4 worm cellular contexts compared by ENCODE assay signal in genomic region chrII:13835724-13836307, ce11.
A peak's percentile ranks its signal among the peaks of the same experiment; 100 is the strongest.
TF ChIP-seq lines count a peak whose summit lies in the region.
"Not testable (repeated sequence)": the region's sequence is repeated elsewhere in the genome, so short reads cannot be mapped to it uniquely, and the experiment has no call there.

Gene ins-37 (minus strand): TSS chrII:13836107.

TF ChIP-seq in whole organism, L1 larva, 84 proteins besides CTCF, POLR2A, EP300 and RAD21:
- TF ChIP-seq snpc-4 (tag; optimal IDR thresholded peaks at IDR 0.05; lab: Kevin White, UChicago), result peak; percentile 15

TF ChIP-seq in whole organism, L3 larva, 47 proteins besides CTCF, POLR2A, EP300 and RAD21:
- peak; percentile 2 for TF ChIP-seq elt-2 (tag; optimal IDR thresholded peaks at IDR 0.05; lab: Kevin White, UChicago)
TF ChIP-seq in whole organism, L3 larva: peak in this region for 1; not testable (repeated sequence) for 46.

TF ChIP-seq in whole organism, L4 larva, 104 proteins besides CTCF, POLR2A, EP300 and RAD21:
- TF ChIP-seq F49E8.2 (tag; optimal IDR thresholded peaks at IDR 0.05; lab: Kevin White, UChicago; ENCODE audit: borderline replicate concordance) (peak; percentile 29), dve-1 (tag; optimal IDR thresholded peaks at IDR 0.05; lab: Kevin White, UChicago; ENCODE audit: insufficient read depth) (peak; percentile 42), lin-38 (GFP tag; IDR thresholded peaks at IDR 0.05; lab: Robert Waterston, UW) (peak; percentile 50; the same call in 1 of the 2 replicates), T26A8.4 (GFP tag; IDR thresholded peaks at IDR 0.05; lab: Robert Waterston, UW) (0 out of 2 replicates have a peak, but pooled peaks have one; percentile 30), ctbp-1 (GFP tag; IDR thresholded peaks at IDR 0.05; lab: Robert Waterston, UW) (0 out of 2 replicates have a peak, but pooled peaks have one; percentile 16), aha-1 (tag; lab: Kevin White, UChicago) (peak; percentile 4), lin-13 (GFP tag; optimal IDR thresholded peaks at IDR 0.05; lab: Kevin White, UChicago) (peak; percentile 28), daf-16 (tag; optimal IDR thresholded peaks at IDR 0.05; lab: Kevin White, UChicago) (peak; percentile 19)
- TF ChIP-seq daf-16 (GFP tag; optimal IDR thresholded peaks at IDR 0.05; lab: Kevin White, UChicago), result not testable (repeated sequence)

TF ChIP-seq in whole organism, young adult, 124 proteins besides CTCF, POLR2A, EP300 and RAD21:
- 0 out of 2 replicates have a peak, but pooled peaks have one; percentile 43 for TF ChIP-seq pbrm-1 (GFP tag; IDR thresholded peaks at IDR 0.05; lab: Robert Waterston, UW)
- TF ChIP-seq snpc-1.3 (tag; optimal IDR thresholded peaks at IDR 0.05; lab: Kevin White, UChicago; ENCODE audit: insufficient read depth), result peak; percentile 47
- TF ChIP-seq snpc-4 (GFP tag; optimal IDR thresholded peaks at IDR 0.05; lab: Kevin White, UChicago), result peak; percentile 86
- TF ChIP-seq snpc-4 (tag; optimal IDR thresholded peaks at IDR 0.05; lab: Kevin White, UChicago), result peak; percentile 68 to 95 (median 90)
- TF ChIP-seq madf-8 (GFP tag; conservative IDR thresholded peaks at IDR 0.05; lab: Robert Waterston, UW), result peak; percentile 27; the same call in 1 of the 2 replicates
- 0 out of 2 replicates have a peak, but pooled peaks have one; percentile 39 for TF ChIP-seq B0336.3 (GFP tag; IDR thresholded peaks at IDR 0.05; lab: Robert Waterston, UW)
- TF ChIP-seq hmg-1.2 (GFP tag; IDR thresholded peaks at IDR 0.05; lab: Robert Waterston, UW), result peak; percentile 35; the same call in 1 of the 2 replicates
- peak; percentile 44; the same call in 1 of the 2 replicates for TF ChIP-seq dox-1 (GFP tag; IDR thresholded peaks at IDR 0.05; lab: Robert Waterston, UW)
- 0 out of 2 replicates have a peak, but pooled peaks have one; percentile 42 for TF ChIP-seq ekl-4 (GFP tag; IDR thresholded peaks at IDR 0.05; lab: Robert Waterston, UW)
- TF ChIP-seq madf-6 (GFP tag; IDR thresholded peaks at IDR 0.05; lab: Robert Waterston, UW), result peak; percentile 62; the same call in 1 of the 2 replicates
- TF ChIP-seq Y79H2A.3 (GFP tag; conservative IDR thresholded peaks at IDR 0.05; lab: Robert Waterston, UW), result 0 out of 2 replicates have a peak, but pooled peaks have one; percentile 46
- TF ChIP-seq snpc-1.1 (tag; optimal IDR thresholded peaks at IDR 0.05; lab: Kevin White, UChicago; ENCODE audit: insufficient read depth), result peak; percentile 92
- TF ChIP-seq snpc-3.4 (tag; optimal IDR thresholded peaks at IDR 0.05; lab: Kevin White, UChicago), result peak; percentile 73
- TF ChIP-seq aptf-3 (GFP tag; IDR thresholded peaks at IDR 0.05; lab: Robert Waterston, UW), result 0 out of 2 replicates have a peak, but pooled peaks have one; percentile 10
- TF ChIP-seq tbp1 (GFP tag; optimal IDR thresholded peaks at IDR 0.05; lab: Kevin White, UChicago), result peak; percentile 52
- TF ChIP-seq attf-6 (GFP tag; IDR thresholded peaks at IDR 0.05; lab: Robert Waterston, UW), result peak; percentile 93
- TF ChIP-seq D2030.7 (GFP tag; IDR thresholded peaks at IDR 0.05; lab: Robert Waterston, UW), result peak; percentile 81
- TF ChIP-seq madf-3 (GFP tag; IDR thresholded peaks at IDR 0.05; lab: Robert Waterston, UW), result 0 out of 2 replicates have a peak, but pooled peaks have one; percentile 3
- TF ChIP-seq mcd-1 (GFP tag; IDR thresholded peaks at IDR 0.05; lab: Robert Waterston, UW), result 0 out of 2 replicates have a peak, but pooled peaks have one; percentile 7
- TF ChIP-seq nfyb-1 (GFP tag; IDR thresholded peaks at IDR 0.05; lab: Robert Waterston, UW), result 0 out of 2 replicates have a peak, but pooled peaks have one; percentile 36
- TF ChIP-seq F49E8.2 (tag; optimal IDR thresholded peaks at IDR 0.05; lab: Kevin White, UChicago; ENCODE audit: insufficient read depth), result peak; percentile 46
- TF ChIP-seq F33H1.4 (GFP tag; IDR thresholded peaks at IDR 0.05; lab: Robert Waterston, UW), result 0 out of 2 replicates have a peak, but pooled peaks have one; percentile 11
- TF ChIP-seq lsl-1 (GFP tag; optimal IDR thresholded peaks at IDR 0.05; lab: Kevin White, UChicago), result peak; percentile 62
- TF ChIP-seq lin-26 (GFP tag; IDR thresholded peaks at IDR 0.05; lab: Robert Waterston, UW), result peak; percentile 95
- TF ChIP-seq aptf-2 (GFP tag; conservative IDR thresholded peaks at IDR 0.05; lab: Robert Waterston, UW), result peak; percentile 92
TF ChIP-seq in whole organism, young adult: peak in this region for 24; not testable (repeated sequence) for 100.
